Worm (Caenorhabditis elegans) whole organism, mixed stage, embryonic: ENCODE data around the gene lgc-37.

ENCODE experiments used
- ces-1 ChIP-seq: fragments of 150-350 bp; optimal IDR thresholded peaks from 2 replicates; lab custom pipeline; 2014; ENCODE audit warnings: missing biosample characterization, missing genetic modification reagents, missing genetic modification characterization
- lin-13 ChIP-seq: fragments of 150-350 bp; optimal IDR thresholded peaks from 2 replicates; lab custom pipeline; 2014; ENCODE audit warnings: missing biosample characterization, missing genetic modification characterization
- lsy-2 ChIP-seq: fragments of 150-350 bp; optimal IDR thresholded peaks from 2 replicates; lab custom pipeline; 2014; ENCODE audit warnings: missing biosample characterization, missing genetic modification characterization
- mep-1 ChIP-seq: fragments of 150-350 bp; optimal IDR thresholded peaks from 2 replicates; lab custom pipeline; 2017; ENCODE audit warnings: missing biosample characterization, missing genetic modification reagents, missing genetic modification characterization, inconsistent platforms
- nhr-28 ChIP-seq: fragments of 150-350 bp; optimal IDR thresholded peaks from 2 replicates; lab custom pipeline; 2014; ENCODE audit warnings: missing biosample characterization, missing genetic modification characterization
- snpc-4 ChIP-seq: fragments of 150-350 bp; optimal IDR thresholded peaks from 2 replicates; lab custom pipeline; 2014; ENCODE audit warnings: missing biosample characterization, missing genetic modification characterization
- unc-39 ChIP-seq: fragments of 150-350 bp; optimal IDR thresholded peaks from 2 replicates; lab custom pipeline; 2014; ENCODE audit warnings: missing biosample characterization, missing genetic modification characterization
- ztf-11 ChIP-seq: fragments of 150-350 bp; optimal IDR thresholded peaks from 2 replicates; lab custom pipeline; 2014; ENCODE audit warnings: missing biosample characterization, missing genetic modification characterization

DNA sequence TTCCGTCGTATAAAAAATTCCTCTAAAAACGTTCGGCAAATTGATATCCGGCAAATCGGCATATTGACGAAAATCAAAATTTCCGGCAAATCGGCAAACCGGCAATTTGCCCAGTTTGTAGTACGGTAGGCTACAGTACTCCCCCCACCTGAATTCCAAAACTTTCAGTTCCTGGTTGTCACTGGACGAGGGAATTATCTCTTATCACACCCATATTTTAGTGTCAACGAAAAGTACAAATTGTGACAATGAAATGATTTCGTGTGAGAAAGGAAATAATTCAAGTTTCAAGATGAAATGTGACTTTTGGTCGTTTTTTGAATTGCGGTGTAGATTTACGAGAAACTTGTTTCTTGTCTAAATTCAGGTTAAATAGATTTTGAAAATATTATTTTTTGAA, 48.1 kb downstream of the lgc-37 start:
- TF ChIP-seq lin-13 (tag; lab: Kevin White, UChicago) (no peak), nhr-28 (tag; lab: Kevin White, UChicago) (no peak), lsy-2 (tag; lab: Kevin White, UChicago) (no peak), snpc-4 (tag; lab: Kevin White, UChicago) (no peak), unc-39 (tag; lab: Kevin White, UChicago) (no peak), mep-1 (tag; lab: Kevin White, UChicago) (no peak), ztf-11 (no peak), ces-1 (GFP tag; lab: Kevin White, UChicago) (no peak)
